Worm (Caenorhabditis elegans) whole organism, L4 larva: ENCODE data around the gene eif-3.D.

Source experiments
- F44E2.7 ChIP-seq: fragments of 200-800 bp; sonication (Bioruptor generic); IDR thresholded peaks from 2 replicates; pipeline ENCODE4 v2.1.2; 2022; ENCODE audit warnings: missing genetic modification characterization, missing compliant biosample characterization
- T20F7.1 ChIP-seq: fragments of 200-800 bp; sonication (Bioruptor generic); optimal IDR thresholded peaks from 2 replicates; lab custom pipeline; 2018; ENCODE audit warnings: mild to moderate bottlenecking, missing genetic modification characterization, missing compliant biosample characterization
- ZK337.2 ChIP-seq: fragments of 200-800 bp; sonication (Bioruptor generic); IDR thresholded peaks from 2 replicates; pipeline ENCODE4 v1.3.6; 2022; ENCODE audit warnings: missing genetic modification reagents, missing genetic modification characterization, missing compliant biosample characterization
- ZK546.5 ChIP-seq, 2 experiments: sonication (generic microtip); optimal IDR thresholded peaks; 2 replicates each; lab custom pipeline; 2017; ENCODE audit warnings: missing biosample characterization in 2 of 2, missing genetic modification characterization in 2 of 2
- aha-1 ChIP-seq: fragments of 150-350 bp; peaks from one replicate; lab custom pipeline; 2014; ENCODE audit warnings: missing biosample characterization, missing genetic modification characterization
- aly-2 ChIP-seq: sonication (generic microtip); optimal IDR thresholded peaks from 2 replicates; lab custom pipeline; 2018; ENCODE audit warnings: missing biosample characterization, missing genetic modification characterization
- attf-4 ChIP-seq: sonication (generic microtip); optimal IDR thresholded peaks from 3 replicates; lab custom pipeline; 2017; ENCODE audit warnings: missing biosample characterization, missing genetic modification characterization
- ceh-28 ChIP-seq: fragments of 150-350 bp; optimal IDR thresholded peaks from 2 replicates; lab custom pipeline; 2014; ENCODE audit warnings: missing biosample characterization, missing genetic modification reagents, missing genetic modification characterization
- ceh-44 ChIP-seq: fragments of 200-800 bp; sonication (Bioruptor generic); IDR thresholded peaks from 2 replicates; pipeline ENCODE4 v1.3.6; 2022; ENCODE audit warnings: missing genetic modification reagents, missing genetic modification characterization, missing compliant biosample characterization
- cey-2 ChIP-seq: sonication (generic microtip); optimal IDR thresholded peaks from 3 replicates; lab custom pipeline; 2017; ENCODE audit warnings: missing genetic modification characterization, mild to moderate bottlenecking, missing compliant biosample characterization, antibody characterized with exemption, borderline replicate concordance; ENCODE audit not compliant: insufficient read depth
- daf-16 ChIP-seq, 3 experiments: sonication (generic microtip); optimal IDR thresholded peaks; 2 replicates each; lab custom pipeline; 2016 to 2017; ENCODE audit warnings: missing genetic modification characterization in 3 of 3, missing genetic modification reagents in 3 of 3, mild to moderate bottlenecking in 2 of 3, missing compliant biosample characterization in 2 of 3, missing biosample characterization in 1 of 3, moderate library complexity in 1 of 3
- daf-8 ChIP-seq: fragments of 200-800 bp; sonication (Bioruptor generic); IDR thresholded peaks from 2 replicates; pipeline ENCODE4 v1.3.6; 2022; ENCODE audit warnings: missing genetic modification characterization, missing compliant biosample characterization
- dmd-6 ChIP-seq: fragments of 200-800 bp; sonication (Bioruptor generic); IDR thresholded peaks from 2 replicates; pipeline ENCODE4 v1.3.6; 2022; ENCODE audit warnings: missing genetic modification reagents, missing genetic modification characterization, missing compliant biosample characterization
- dmd-8 ChIP-seq: fragments of 200-800 bp; sonication (Bioruptor generic); IDR thresholded peaks from 2 replicates; pipeline ENCODE4 v1.3.6; 2022; ENCODE audit warnings: missing genetic modification characterization, missing compliant biosample characterization
- egl-27 ChIP-seq: sonication (generic microtip); optimal IDR thresholded peaks from 3 replicates; lab custom pipeline; 2017; ENCODE audit warnings: missing biosample characterization, missing genetic modification reagents, missing genetic modification characterization
- hif-1 ChIP-seq, 2 experiments: sonication (generic microtip); optimal IDR thresholded peaks; 2 replicates each; lab custom pipeline; 2016 to 2017; ENCODE audit warnings: missing compliant biosample characterization in 2 of 2, missing genetic modification characterization in 2 of 2, missing genetic modification reagents in 2 of 2, missing genotype in 2 of 2, mild to moderate bottlenecking in 1 of 2
- hlh-11 ChIP-seq: fragments of 200-800 bp; sonication (Bioruptor generic); optimal IDR thresholded peaks from 2 replicates; lab custom pipeline; 2018; ENCODE audit warnings: mild to moderate bottlenecking, missing genetic modification characterization, missing compliant biosample characterization
- hlh-30 ChIP-seq: sonication (generic microtip); optimal IDR thresholded peaks from 2 replicates; lab custom pipeline; 2017; ENCODE audit warnings: antibody characterized with exemption, mild to moderate bottlenecking, missing genetic modification characterization, missing compliant biosample characterization; ENCODE audit not compliant: insufficient read depth
- lin-1 ChIP-seq: fragments of 200-800 bp; sonication (Bioruptor generic); IDR thresholded peaks from 2 replicates; pipeline ENCODE4 v1.3.6; 2022; ENCODE audit warnings: missing genetic modification reagents, missing genetic modification characterization, missing compliant biosample characterization
- lin-29 ChIP-seq: fragments of 200-800 bp; sonication (Bioruptor generic); IDR thresholded peaks from 2 replicates; pipeline ENCODE4 v1.3.6; 2022; ENCODE audit warnings: missing genetic modification reagents, missing genetic modification characterization, missing compliant biosample characterization
- lin-38 ChIP-seq: fragments of 200-800 bp; sonication (Bioruptor generic); IDR thresholded peaks from 2 replicates; pipeline ENCODE4 v1.3.6; 2022; ENCODE audit warnings: missing genetic modification reagents, missing genetic modification characterization, missing compliant biosample characterization
- lin-39 ChIP-seq: fragments of 150-350 bp; optimal IDR thresholded peaks from 2 replicates; lab custom pipeline; 2014; ENCODE audit warnings: missing biosample characterization, missing genetic modification reagents, missing genetic modification characterization
- lsy-2 ChIP-seq, 2 experiments: fragments of 150-350 bp in 1 of 2; sonication (generic microtip) in 1 of 2; optimal IDR thresholded peaks; 2 replicates each; lab custom pipeline; 2014 to 2017; ENCODE audit warnings: missing biosample characterization in 2 of 2, missing genetic modification characterization in 2 of 2
- madf-9 ChIP-seq: fragments of 200-800 bp; sonication (Bioruptor generic); conservative IDR thresholded peaks from 2 replicates; pipeline ENCODE4 v1.3.6; 2022; ENCODE audit warnings: missing genetic modification reagents, missing genetic modification characterization, missing compliant biosample characterization
- mdl-1 ChIP-seq, 2 experiments: fragments of 150-350 bp in 1 of 2; sonication (generic microtip) in 1 of 2; optimal IDR thresholded peaks; 2 replicates each; lab custom pipeline; 2014 to 2017; ENCODE audit warnings: missing biosample characterization in 2 of 2, missing genetic modification characterization in 2 of 2
- mep-1 ChIP-seq: fragments of 150-350 bp; sonication (generic microtip); optimal IDR thresholded peaks from 3 replicates; lab custom pipeline; 2014; ENCODE audit warnings: missing biosample characterization, missing genetic modification characterization
- mes-2 ChIP-seq: sonication (generic microtip); optimal IDR thresholded peaks from 2 replicates; lab custom pipeline; 2016; ENCODE audit warnings: missing genotype, mild to moderate bottlenecking, missing genetic modification characterization, missing compliant biosample characterization; ENCODE audit not compliant: poor library complexity, severe bottlenecking
- mxl-3 ChIP-seq: fragments of 200-800 bp; sonication (Bioruptor generic); optimal IDR thresholded peaks from 2 replicates; lab custom pipeline; 2018; ENCODE audit warnings: mild to moderate bottlenecking, missing genetic modification characterization, missing compliant biosample characterization
- nhr-10 ChIP-seq: fragments of 150-350 bp; optimal IDR thresholded peaks from 2 replicates; lab custom pipeline; 2014; ENCODE audit warnings: missing biosample characterization, missing genetic modification characterization
- nhr-102 ChIP-seq: sonication (generic microtip); optimal IDR thresholded peaks from 2 replicates; lab custom pipeline; 2016; ENCODE audit warnings: mild to moderate bottlenecking, missing genetic modification characterization, moderate library complexity, missing compliant biosample characterization
- nhr-11 ChIP-seq: fragments of 150-350 bp; optimal IDR thresholded peaks from 2 replicates; lab custom pipeline; 2014; ENCODE audit warnings: missing biosample characterization, missing genetic modification characterization
- nhr-237 ChIP-seq: sonication (generic microtip); optimal IDR thresholded peaks from 2 replicates; lab custom pipeline; 2017; ENCODE audit warnings: missing biosample characterization, missing genetic modification characterization
- nhr-25 ChIP-seq: sonication (generic microtip); optimal IDR thresholded peaks from 2 replicates; lab custom pipeline; 2017; ENCODE audit warnings: missing genetic modification characterization, mild to moderate bottlenecking, missing compliant biosample characterization, antibody characterized with exemption, moderate library complexity, borderline replicate concordance; ENCODE audit not compliant: insufficient read depth
- nhr-28 ChIP-seq: fragments of 150-350 bp; optimal IDR thresholded peaks from 2 replicates; lab custom pipeline; 2014; ENCODE audit warnings: missing biosample characterization, missing genetic modification characterization
- nhr-41 ChIP-seq: fragments of 200-800 bp; sonication (Bioruptor generic); IDR thresholded peaks from 2 replicates; pipeline ENCODE4 v1.3.6; 2022; ENCODE audit warnings: missing genetic modification reagents, missing genetic modification characterization, missing compliant biosample characterization
- pha-4 ChIP-seq, 2 experiments: fragments of 150-350 bp in 1 of 2; fragments of 200-800 bp in 1 of 2; sonication (Bioruptor generic) in 1 of 2; IDR thresholded peaks in 1 of 2; optimal IDR thresholded peaks in 1 of 2; 2 replicates each; pipeline versions ENCODE4 v1.3.6 to Lab custom; 2014 to 2022; ENCODE audit warnings: missing genetic modification characterization in 2 of 2, missing genetic modification reagents in 2 of 2, missing biosample characterization in 1 of 2, missing compliant biosample characterization in 1 of 2
- pqm-1 ChIP-seq: sonication (generic microtip); optimal IDR thresholded peaks from 2 replicates; lab custom pipeline; 2017; ENCODE audit warnings: missing biosample characterization, missing genetic modification characterization
- rbr-2 ChIP-seq: sonication (generic microtip); optimal IDR thresholded peaks from 2 replicates; lab custom pipeline; 2016; ENCODE audit warnings: missing genotype, missing genetic modification characterization, missing compliant biosample characterization
- sdz-12 ChIP-seq: fragments of 200-800 bp; sonication (Bioruptor generic); optimal IDR thresholded peaks from 2 replicates; lab custom pipeline; 2018; ENCODE audit warnings: mild to moderate bottlenecking, missing genetic modification characterization, missing compliant biosample characterization
- set-16 ChIP-seq: fragments of 200-800 bp; sonication (Bioruptor generic); IDR thresholded peaks from 2 replicates; pipeline ENCODE4 v1.3.6; 2022; ENCODE audit warnings: missing genetic modification reagents, missing genetic modification characterization, missing compliant biosample characterization
- spr-1 ChIP-seq: sonication (generic microtip); optimal IDR thresholded peaks from 2 replicates; lab custom pipeline; 2016; ENCODE audit warnings: mild to moderate bottlenecking, missing genetic modification characterization, missing compliant biosample characterization
- spr-3 ChIP-seq: fragments of 200-800 bp; sonication (Bioruptor generic); optimal IDR thresholded peaks from 2 replicates; lab custom pipeline; 2018; ENCODE audit warnings: mild to moderate bottlenecking, missing genetic modification characterization, missing compliant biosample characterization
- tra-1 ChIP-seq: fragments of 200-800 bp; sonication (Bioruptor generic); IDR thresholded peaks from 2 replicates; pipeline ENCODE4 v1.3.6; 2022; ENCODE audit warnings: missing genetic modification reagents, missing genetic modification characterization, missing compliant biosample characterization
- vab-7 ChIP-seq: fragments of 200-800 bp; sonication (Bioruptor generic); IDR thresholded peaks from 2 replicates; pipeline ENCODE4 v1.3.6; 2022; ENCODE audit warnings: missing genetic modification reagents, missing genetic modification characterization, missing compliant biosample characterization
- zfp-2 ChIP-seq: sonication (generic microtip); optimal IDR thresholded peaks from 2 replicates; lab custom pipeline; 2016; ENCODE audit warnings: mild to moderate bottlenecking, missing genetic modification characterization, missing compliant biosample characterization
- zip-2 ChIP-seq: fragments of 150-350 bp; optimal IDR thresholded peaks from 2 replicates; lab custom pipeline; 2014; ENCODE audit warnings: missing biosample characterization, missing genetic modification characterization
- ztf-11 ChIP-seq: fragments of 150-350 bp; optimal IDR thresholded peaks from 2 replicates; lab custom pipeline; 2014; ENCODE audit warnings: missing biosample characterization, missing genetic modification characterization

Gene eif-3.D

ce11 chrIII:9010047-9010446 lies 38.7 kb upstream of the eif-3.D start, which contains the start of gene F59B2.8:
Gene F59B2.8, minus strand, starts transcription at chrIII:9010197.
- no peak for TF ChIP-seq F44E2.7 (GFP tag; lab: Robert Waterston, UW)
- TF ChIP-seq dmd-8 (GFP tag; lab: Robert Waterston, UW), result no peak
- no peak for TF ChIP-seq nhr-25 (tag; lab: Kevin White, UChicago)
- TF ChIP-seq dmd-6 (GFP tag; lab: Robert Waterston, UW), result no peak
- TF ChIP-seq lin-1 (GFP tag; lab: Robert Waterston, UW), result no peak
- TF ChIP-seq mes-2 (tag; lab: Kevin White, UChicago), result peak; percentile 29
- no peak for TF ChIP-seq T20F7.1 (GFP tag; lab: Kevin White, UChicago)
- TF ChIP-seq aha-1 (tag; lab: Kevin White, UChicago), result peak; percentile 6
- no peak for TF ChIP-seq hlh-11 (tag; lab: Kevin White, UChicago)
- no peak for TF ChIP-seq daf-16 (GFP tag; optimal IDR thresholded peaks at IDR 0.05; lab: Kevin White, UChicago)
- no peak for TF ChIP-seq daf-16 (tag; optimal IDR thresholded peaks at IDR 0.05; lab: Kevin White, UChicago)
- TF ChIP-seq lsy-2 (tag; optimal IDR thresholded peaks at IDR 0.05; lab: Kevin White, UChicago), result no peak

DNA sequence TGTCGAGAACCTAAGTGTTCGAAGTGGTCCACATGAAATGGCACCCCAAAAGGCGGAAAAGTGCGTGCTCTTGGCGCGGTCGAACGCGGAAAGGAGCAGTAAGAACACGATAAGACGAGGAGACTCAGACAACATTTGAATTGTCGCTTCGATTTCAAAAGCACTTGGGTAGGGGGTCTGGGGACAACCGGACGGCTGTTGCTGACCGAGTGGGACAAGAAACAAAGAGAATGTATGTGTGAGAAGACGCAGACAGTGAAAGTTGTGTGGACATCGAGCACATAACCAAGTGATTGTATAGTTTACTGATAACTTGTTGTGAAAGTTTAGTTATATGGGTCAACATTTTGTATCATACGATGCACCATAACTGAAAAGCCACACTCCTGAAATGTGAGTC lies 35.8 kb upstream of the eif-3.D start:
- TF ChIP-seq nhr-102, result no peak
- no peak for TF ChIP-seq lsy-2 (tag; optimal IDR thresholded peaks at IDR 0.05; lab: Kevin White, UChicago)
- no peak for TF ChIP-seq ceh-44 (GFP tag; lab: Robert Waterston, UW)
- peak in 1 of 2 experiments; percentile 12 for TF ChIP-seq mdl-1 (tag; optimal IDR thresholded peaks at IDR 0.05; lab: Kevin White, UChicago)
- peak; percentile 51 for TF ChIP-seq mes-2 (tag; lab: Kevin White, UChicago)
- TF ChIP-seq vab-7 (GFP tag; lab: Robert Waterston, UW), result no peak
- TF ChIP-seq zfp-2 (tag; lab: Kevin White, UChicago), result no peak
- no peak for TF ChIP-seq nhr-237 (tag; lab: Kevin White, UChicago)
- no peak for TF ChIP-seq dmd-8 (GFP tag; lab: Robert Waterston, UW)
- TF ChIP-seq sdz-12 (GFP tag; lab: Kevin White, UChicago), result no peak
- TF ChIP-seq mxl-3, result peak; percentile 27
- TF ChIP-seq spr-1 (tag; lab: Kevin White, UChicago), result no peak
- no peak for TF ChIP-seq aly-2
- no peak for TF ChIP-seq egl-27 (tag; lab: Kevin White, UChicago)
- peak; percentile 83 for TF ChIP-seq hlh-11 (tag; lab: Kevin White, UChicago)
- no peak for TF ChIP-seq spr-3
- no peak for TF ChIP-seq nhr-11
- peak; percentile 17 for TF ChIP-seq pqm-1 (tag; lab: Kevin White, UChicago)
- peak; percentile 20 for TF ChIP-seq mep-1 (tag; lab: Kevin White, UChicago)
- TF ChIP-seq ztf-11 (tag; lab: Kevin White, UChicago), result no peak
- no peak for TF ChIP-seq ZK546.5 (tag; optimal IDR thresholded peaks at IDR 0.05; lab: Kevin White, UChicago)
- TF ChIP-seq hlh-30 (tag; lab: Kevin White, UChicago), result peak; percentile 39
- TF ChIP-seq pha-4 (GFP tag; IDR thresholded peaks at IDR 0.05; lab: Robert Waterston, UW), result no peak
- peak; percentile 6 for TF ChIP-seq pha-4 (tag; optimal IDR thresholded peaks at IDR 0.05; lab: Kevin White, UChicago)
- TF ChIP-seq madf-9 (GFP tag; lab: Robert Waterston, UW), result peak; percentile 63; the same call in 1 of the 2 replicates
- TF ChIP-seq tra-1 (GFP tag; lab: Robert Waterston, UW), result no peak
- TF ChIP-seq ceh-28 (tag; lab: Kevin White, UChicago), result no peak
- peak; percentile 60 for TF ChIP-seq nhr-28
- no peak for TF ChIP-seq daf-8 (GFP tag; lab: Robert Waterston, UW)
- no peak for TF ChIP-seq ZK337.2
- TF ChIP-seq zip-2 (tag; lab: Kevin White, UChicago), result no peak
- TF ChIP-seq lin-29 (GFP tag; lab: Robert Waterston, UW), result no peak
- no peak for TF ChIP-seq hif-1 (tag; optimal IDR thresholded peaks at IDR 0.05; lab: Kevin White, UChicago)
- no peak for TF ChIP-seq nhr-10 (tag; lab: Kevin White, UChicago)
- no peak for TF ChIP-seq lin-1 (GFP tag; lab: Robert Waterston, UW)
- no peak for TF ChIP-seq nhr-41 (GFP tag; lab: Robert Waterston, UW)
- TF ChIP-seq rbr-2 (tag; lab: Kevin White, UChicago), result peak; percentile 4
- no peak for TF ChIP-seq cey-2 (tag; lab: Kevin White, UChicago)
- TF ChIP-seq attf-4, result no peak
- TF ChIP-seq lin-39 (tag; lab: Kevin White, UChicago), result no peak
- no peak for TF ChIP-seq set-16 (GFP tag; lab: Robert Waterston, UW)
- TF ChIP-seq lin-38 (GFP tag; lab: Robert Waterston, UW), result no peak
